Worm (Caenorhabditis elegans) whole organism, young adult: ENCODE measurements around the gene rei-2.

Experiments used
- F39B2.1 ChIP-seq: fragments of 200-800 bp; sonication (Bioruptor generic); IDR thresholded peaks from 2 replicates; pipeline ENCODE4 v1.3.6; 2022; ENCODE audit warnings: missing genetic modification reagents, missing genetic modification characterization, missing compliant biosample characterization
- F52B5.7 ChIP-seq: sonication (generic microtip); optimal IDR thresholded peaks from 2 replicates; lab custom pipeline; 2016; ENCODE audit warnings: mild to moderate bottlenecking, missing genetic modification characterization, missing compliant biosample characterization
- Y79H2A.3 ChIP-seq: fragments of 200-800 bp; sonication (Bioruptor generic); conservative IDR thresholded peaks from 2 replicates; pipeline ENCODE4 v1.3.6; 2022; ENCODE audit warnings: missing genetic modification reagents, missing genetic modification characterization, missing compliant biosample characterization
- ZK185.1 ChIP-seq: sonication (generic microtip); optimal IDR thresholded peaks from 2 replicates; lab custom pipeline; 2016; ENCODE audit warnings: mild to moderate bottlenecking, missing genetic modification characterization, missing compliant biosample characterization; ENCODE audit not compliant: poor library complexity, severe bottlenecking
- attf-5 ChIP-seq: fragments of 200-800 bp; sonication (Bioruptor generic); optimal IDR thresholded peaks from 2 replicates; lab custom pipeline; 2018; ENCODE audit warnings: mild to moderate bottlenecking, missing genetic modification characterization, missing compliant biosample characterization
- cebp-1 ChIP-seq, 2 experiments: fragments of 200-800 bp in 1 of 2; sonication (Bioruptor generic) in 1 of 2; sonication (generic microtip) in 1 of 2; IDR thresholded peaks in 1 of 2; optimal IDR thresholded peaks in 1 of 2; 2 replicates each; pipeline versions ENCODE4 v1.3.6 to Lab custom; 2017 to 2022; ENCODE audit warnings: missing compliant biosample characterization in 2 of 2, missing genetic modification characterization in 2 of 2, mild to moderate bottlenecking in 1 of 2, missing genetic modification reagents in 1 of 2, moderate library complexity in 1 of 2
- ceh-27 ChIP-seq: fragments of 200-800 bp; sonication (Bioruptor generic); optimal IDR thresholded peaks from 2 replicates; lab custom pipeline; 2018; ENCODE audit warnings: mild to moderate bottlenecking, missing genetic modification characterization, moderate library complexity, missing compliant biosample characterization
- ceh-79 ChIP-seq: sonication (generic microtip); optimal IDR thresholded peaks from 2 replicates; lab custom pipeline; 2017; ENCODE audit warnings: mild to moderate bottlenecking, missing genetic modification characterization, missing compliant biosample characterization
- dpff-1 ChIP-seq: sonication (generic microtip); optimal IDR thresholded peaks from 2 replicates; lab custom pipeline; 2017; ENCODE audit warnings: mild to moderate bottlenecking, missing genetic modification characterization, missing compliant biosample characterization
- dpl-1 ChIP-seq: fragments of 150-350 bp; optimal IDR thresholded peaks from 2 replicates; lab custom pipeline; 2014; ENCODE audit warnings: missing biosample characterization, missing genetic modification reagents, missing genetic modification characterization
- ekl-4 ChIP-seq: fragments of 200-800 bp; sonication (Bioruptor generic); IDR thresholded peaks from 2 replicates; pipeline ENCODE4 v1.3.6; 2022; ENCODE audit warnings: missing genetic modification reagents, missing genetic modification characterization, missing compliant biosample characterization
- fkh-3 ChIP-seq: sonication (generic microtip); optimal IDR thresholded peaks from 2 replicates; lab custom pipeline; 2016; ENCODE audit warnings: mild to moderate bottlenecking, missing genetic modification characterization, missing compliant biosample characterization
- hlh-26 ChIP-seq: fragments of 200-800 bp; sonication (Bioruptor generic); conservative IDR thresholded peaks from 2 replicates; pipeline ENCODE4 v1.3.6; 2022; ENCODE audit warnings: missing genetic modification reagents, missing genetic modification characterization, missing compliant biosample characterization
- hmg-1.2 ChIP-seq: fragments of 200-800 bp; sonication (Bioruptor generic); IDR thresholded peaks from 2 replicates; pipeline ENCODE4 v1.3.6; 2022; ENCODE audit warnings: missing genetic modification reagents, missing genetic modification characterization, missing compliant biosample characterization
- let-607 ChIP-seq, 2 experiments: fragments of 200-800 bp in 1 of 2; sonication (Bioruptor generic) in 1 of 2; sonication (generic microtip) in 1 of 2; optimal IDR thresholded peaks; 2 replicates each; lab custom pipeline; 2016 to 2018; ENCODE audit warnings: mild to moderate bottlenecking in 2 of 2, missing compliant biosample characterization in 2 of 2, missing genetic modification characterization in 2 of 2, moderate library complexity in 2 of 2, missing genotype in 1 of 2
- lin-35 ChIP-seq, 3 experiments: fragments of 150-350 bp in 2 of 3; sonication (generic microtip) in 1 of 3; optimal IDR thresholded peaks; 2 replicates each; lab custom pipeline; 2014 to 2018; ENCODE audit warnings: missing biosample characterization in 3 of 3, missing genetic modification characterization in 3 of 3, missing genetic modification reagents in 3 of 3
- madf-10 ChIP-seq: sonication (generic microtip); optimal IDR thresholded peaks from 2 replicates; lab custom pipeline; 2016; ENCODE audit warnings: mild to moderate bottlenecking, missing genetic modification characterization, missing compliant biosample characterization
- mcd-1 ChIP-seq: fragments of 200-800 bp; sonication (Bioruptor generic); IDR thresholded peaks from 2 replicates; pipeline ENCODE4 v1.3.6; 2022; ENCODE audit warnings: missing genetic modification reagents, missing genetic modification characterization, missing compliant biosample characterization
- nfya-2 ChIP-seq: fragments of 200-800 bp; sonication (Bioruptor generic); IDR thresholded peaks from 2 replicates; pipeline ENCODE4 v1.3.6; 2022; ENCODE audit warnings: missing genetic modification reagents, missing genetic modification characterization, missing compliant biosample characterization
- nhr-179 ChIP-seq: sonication (generic microtip); optimal IDR thresholded peaks from 2 replicates; lab custom pipeline; 2016; ENCODE audit warnings: mild to moderate bottlenecking, missing genetic modification characterization, missing compliant biosample characterization
- nhr-80 ChIP-seq: sonication (generic microtip); optimal IDR thresholded peaks from 2 replicates; lab custom pipeline; 2016; ENCODE audit warnings: missing genetic modification characterization, missing compliant biosample characterization
- snpc-4 ChIP-seq, 5 experiments: fragments of 150-350 bp in 1 of 5; sonication (generic microtip) in 4 of 5; optimal IDR thresholded peaks; 2 replicates each; lab custom pipeline; 2014 to 2018; ENCODE audit warnings: missing genetic modification characterization in 5 of 5, missing biosample characterization in 3 of 5, antibody characterized with exemption in 2 of 5, mild to moderate bottlenecking in 2 of 5, missing compliant biosample characterization in 2 of 5, missing genotype in 2 of 5, moderate library complexity in 2 of 5, missing genetic modification reagents in 1 of 5

The rei-2 gene

DNA sequence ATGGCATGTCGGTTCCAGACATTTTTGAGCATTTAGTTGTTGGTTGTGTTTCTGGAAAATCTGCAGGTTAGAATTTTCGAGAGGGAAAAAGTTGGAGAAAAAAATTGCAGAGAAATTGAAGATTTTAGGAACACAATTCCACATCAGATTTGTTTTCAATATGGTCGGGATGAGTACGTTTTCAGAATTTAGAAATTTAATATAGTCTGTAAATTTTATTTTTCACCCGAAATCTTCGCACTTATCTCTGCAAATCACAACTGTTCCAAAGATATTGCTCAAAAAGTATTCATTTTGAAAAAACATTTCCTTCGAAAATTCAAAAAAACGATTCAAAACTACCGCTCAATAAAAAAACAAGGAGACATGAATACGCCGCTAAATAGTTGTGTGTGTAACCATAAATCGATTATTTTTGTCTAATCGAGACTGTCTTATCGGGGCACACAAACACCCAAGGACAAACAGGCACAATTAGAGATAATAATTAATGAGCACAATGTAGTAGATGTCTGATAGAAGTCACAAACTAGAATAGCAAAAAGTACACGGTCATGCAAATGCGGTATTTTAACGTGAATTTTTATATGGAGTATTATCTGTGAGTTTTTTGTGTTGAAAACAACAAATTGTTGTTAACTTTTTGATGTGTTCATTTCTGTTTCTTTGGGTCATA, 41.7 kb downstream of the rei-2 start, which contains the start of gene vpat-1:
Gene vpat-1 (minus strand): TSS at position 51 of the 676 bp plus-strand sequence.
- TF ChIP-seq nhr-179 (tag; lab: Kevin White, UChicago) (no peak), ZK185.1 (tag; lab: Kevin White, UChicago) (no peak), nhr-80 (tag; lab: Kevin White, UChicago) (peak; percentile 68), hlh-26 (GFP tag; lab: Robert Waterston, UW) (no peak)
- TF ChIP-seq, all 124 proteins: peak for 1

DNA sequence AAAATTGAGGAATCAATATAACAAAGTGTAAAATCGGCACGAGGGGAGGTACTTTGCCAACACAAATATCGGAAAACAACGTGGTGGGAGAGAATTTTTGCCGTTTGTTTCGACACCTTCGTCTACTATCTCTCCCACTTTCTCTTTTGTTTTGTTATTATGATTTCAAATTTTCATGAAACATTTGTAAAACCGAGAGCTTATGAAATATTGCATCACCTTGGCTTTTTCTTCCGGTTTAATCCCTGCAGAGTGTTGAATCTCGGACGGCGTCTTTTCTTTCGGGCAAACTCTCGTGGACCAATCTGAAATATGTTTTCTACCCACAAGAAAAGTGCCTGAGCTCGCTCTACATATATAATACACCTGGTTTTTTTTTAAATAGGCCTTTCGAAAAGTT, 43.6 kb downstream of the rei-2 start:
- TF ChIP-seq cebp-1 (GFP tag; IDR thresholded peaks at IDR 0.05; lab: Robert Waterston, UW): 0 out of 2 replicates have a peak, but pooled peaks have one; percentile 51
- TF ChIP-seq cebp-1 (tag; optimal IDR thresholded peaks at IDR 0.05; lab: Kevin White, UChicago): peak; percentile 73
- no peak for TF ChIP-seq dpl-1 (GFP tag; lab: Kevin White, UChicago)
- TF ChIP-seq Y79H2A.3 (GFP tag; lab: Robert Waterston, UW): no peak

- TF ChIP-seq hmg-1.2 (no peak), nfya-2 (GFP tag; lab: Robert Waterston, UW) (no peak), F39B2.1 (GFP tag; lab: Robert Waterston, UW) (no peak), F52B5.7 (tag; lab: Kevin White, UChicago) (no peak), ceh-79 (tag; lab: Kevin White, UChicago) (no peak), fkh-3 (tag; lab: Kevin White, UChicago) (no peak), ekl-4 (no peak), madf-10 (tag; lab: Kevin White, UChicago) (no peak)
These were observed 49.6 kb downstream of the rei-2 start, which contains the start of gene F55A4.7 for ce11 chrX:1038347-1038746. TSS of gene F55A4.7 (minus strand) at chrX:1038447.

- TF ChIP-seq cebp-1 (GFP tag; IDR thresholded peaks at IDR 0.05; lab: Robert Waterston, UW): 0 out of 2 replicates have a peak, but pooled peaks have one; percentile 29
- peak; percentile 52 for TF ChIP-seq cebp-1 (tag; optimal IDR thresholded peaks at IDR 0.05; lab: Kevin White, UChicago)
- peak; percentile 27; the same call in 1 of the 2 replicates for TF ChIP-seq hmg-1.2
- TF ChIP-seq ceh-27 (GFP tag; lab: Kevin White, UChicago): peak; percentile 14
- no peak for TF ChIP-seq snpc-4 (GFP tag; optimal IDR thresholded peaks at IDR 0.05; lab: Kevin White, UChicago)
- TF ChIP-seq snpc-4 (tag; optimal IDR thresholded peaks at IDR 0.05; lab: Kevin White, UChicago): peak in 1 of 4 experiments; percentile 23
- TF ChIP-seq let-607 (tag; optimal IDR thresholded peaks at IDR 0.05; lab: Kevin White, UChicago): peak; percentile 55 to 83
- no peak for TF ChIP-seq lin-35 (GFP tag; optimal IDR thresholded peaks at IDR 0.05; lab: Kevin White, UChicago)
- TF ChIP-seq attf-5 (GFP tag; lab: Kevin White, UChicago): peak; percentile 44
- TF ChIP-seq mcd-1: peak; percentile 66; the same call in 1 of the 2 replicates
- peak; percentile 38 for TF ChIP-seq nhr-80 (tag; lab: Kevin White, UChicago)
- no peak for TF ChIP-seq dpff-1 (tag; lab: Kevin White, UChicago)
- TF ChIP-seq, all 124 proteins: peak for 8
These were observed 52.8 kb downstream of the rei-2 start, which contains the start of the genes stau-1 and sec-22 for ce11 chrX:1035039-1035598. TSS of gene stau-1 (minus strand) at chrX:1035286. TSS of gene sec-22 (plus strand) at chrX:1035548.
